Worm (Caenorhabditis elegans) whole organism, L3 larva: ENCODE data around the gene fmo-3.

Experiments
- egl-27 ChIP-seq: sonication (generic microtip); optimal IDR thresholded peaks from 4 replicates; lab custom pipeline; 2017; ENCODE audit warnings: missing biosample characterization, missing genetic modification reagents, missing genetic modification characterization
- eor-1 ChIP-seq, 2 experiments: fragments of 150-350 bp; optimal IDR thresholded peaks; 2 replicates each; lab custom pipeline; 2014 to 2018; ENCODE audit warnings: missing biosample characterization in 2 of 2, missing genetic modification characterization in 2 of 2
- lin-39 ChIP-seq: fragments of 150-350 bp; optimal IDR thresholded peaks from 2 replicates; lab custom pipeline; 2018; ENCODE audit warnings: missing biosample characterization, missing genetic modification reagents, missing genetic modification characterization
- mdl-1 ChIP-seq: fragments of 150-350 bp; optimal IDR thresholded peaks from 2 replicates; lab custom pipeline; 2014; ENCODE audit warnings: missing biosample characterization, missing genetic modification characterization
- nhr-25 ChIP-seq: sonication (generic microtip); optimal IDR thresholded peaks from 2 replicates; lab custom pipeline; 2017; ENCODE audit warnings: missing biosample characterization, missing genetic modification characterization
- nhr-28 ChIP-seq: fragments of 150-350 bp; optimal IDR thresholded peaks from 2 replicates; lab custom pipeline; 2014; ENCODE audit warnings: missing biosample characterization, missing genetic modification characterization
- nhr-67 ChIP-seq: fragments of 150-350 bp; optimal IDR thresholded peaks from 2 replicates; lab custom pipeline; 2014; ENCODE audit warnings: missing biosample characterization, missing genetic modification characterization
- nhr-76 ChIP-seq: fragments of 150-350 bp; sonication (generic microtip); optimal IDR thresholded peaks from 5 replicates; lab custom pipeline; 2014; ENCODE audit warnings: missing biosample characterization, missing genetic modification characterization
- snpc-4 ChIP-seq: fragments of 150-350 bp; optimal IDR thresholded peaks from 2 replicates; lab custom pipeline; 2014; ENCODE audit warnings: missing biosample characterization, missing genetic modification characterization
- unc-62 ChIP-seq: fragments of 150-350 bp; sonication (generic microtip); optimal IDR thresholded peaks from 4 replicates; lab custom pipeline; 2014; ENCODE audit warnings: missing biosample characterization, missing genetic modification reagents, missing genetic modification characterization

ce11 chrIII:10716091-10716490 lies 21.6 kb downstream of the fmo-3 start, which contains the start of gene W09D10.4:
- TF ChIP-seq egl-27 (no peak), snpc-4 (tag; lab: Kevin White, UChicago) (no peak), unc-62 (no peak), nhr-28 (no peak), nhr-25 (tag; lab: Kevin White, UChicago) (no peak), nhr-76 (tag; lab: Kevin White, UChicago) (no peak), mdl-1 (tag; lab: Kevin White, UChicago) (no peak), lin-39 (tag; lab: Kevin White, UChicago) (no peak), nhr-67 (no peak), eor-1 (tag; optimal IDR thresholded peaks at IDR 0.05; lab: Kevin White, UChicago) (no peak)
